Fruit fly (Drosophila melanogaster): ENCODE measurements around the gene CG4069.

Gene CG4069

DNA sequence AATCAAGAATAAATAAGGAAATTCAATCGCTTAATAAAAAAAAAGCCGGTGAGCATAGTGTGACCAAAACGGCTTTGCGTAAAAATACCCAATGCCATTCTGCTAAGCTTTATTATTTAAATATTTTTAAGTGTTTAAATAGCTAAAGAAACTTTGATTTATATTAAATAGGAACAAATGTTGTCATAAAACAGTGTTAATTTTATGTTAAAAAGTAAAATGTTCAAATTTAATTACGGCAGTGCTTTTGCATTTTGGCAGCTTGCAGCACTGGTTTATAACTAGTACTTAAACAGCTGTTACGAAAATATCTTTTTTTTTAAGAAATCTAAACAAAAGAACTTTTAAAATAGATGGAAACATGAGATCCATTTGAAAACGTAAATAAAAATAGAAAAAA is 35.9 kb downstream of the CG4069 start, which contains the start of the genes CG10638 and CG10681 (continued):
- TF ChIP-seq tin (GFP tag; optimal IDR thresholded peaks at IDR 0.05) (peak; percentile 43), Scr (GFP tag; IDR thresholded peaks at IDR 0.05; ENCODE audit: partially characterized antibody) (0 out of 2 replicates have a peak, but pooled peaks have one; percentile 11), her (GFP tag; optimal IDR thresholded peaks at IDR 0.05) (no peak), B-H2 (GFP tag; optimal IDR thresholded peaks at IDR 0.05) (peak; percentile 43), CG7928 (GFP tag; optimal IDR thresholded peaks at IDR 0.05) (peak; percentile 28), NC2β (GFP tag; optimal IDR thresholded peaks at IDR 0.05) (peak; percentile 28), ftz-f1 (GFP tag; optimal IDR thresholded peaks at IDR 0.05) (peak; percentile 78), CG12104 (GFP tag; optimal IDR thresholded peaks at IDR 0.05) (peak; percentile 30), sug (tag; optimal IDR thresholded peaks at IDR 0.05) (peak; percentile 40), Lpt (GFP tag; optimal IDR thresholded peaks at IDR 0.05) (no peak), sim (GFP tag; IDR thresholded peaks at IDR 0.05) (no peak), az2 (GFP tag; optimal IDR thresholded peaks at IDR 0.05) (peak; percentile 23), HmgZ (tag; optimal IDR thresholded peaks at IDR 0.05) (peak; percentile 62), gcm (GFP tag; optimal IDR thresholded peaks at IDR 0.05) (peak; percentile 59), CG2116 (GFP tag; optimal IDR thresholded peaks at IDR 0.05) (peak; percentile 95), slbo (GFP tag; IDR thresholded peaks at IDR 0.05) (peak; percentile 24; the same call in 1 of the 2 replicates), Blimp-1 (GFP tag; optimal IDR thresholded peaks at IDR 0.05) (peak; percentile 41), yki (optimal IDR thresholded peaks at IDR 0.05) (no peak), Stat92E (GFP tag; optimal IDR thresholded peaks at IDR 0.05) (no peak), CG11093 (GFP tag; IDR thresholded peaks at IDR 0.05) (no peak), bsh (GFP tag; optimal IDR thresholded peaks at IDR 0.05) (peak in 1 of 2 experiments; percentile 46), sna (GFP tag; IDR thresholded peaks at IDR 0.05; ENCODE audit: partially characterized antibody) (peak; percentile 42; the same call in 1 of the 2 replicates), pfk (GFP tag; optimal IDR thresholded peaks at IDR 0.05) (no peak), gem (tag; optimal IDR thresholded peaks at IDR 0.05) (peak; percentile 61), Rfx (GFP tag; IDR thresholded peaks at IDR 0.05) (peak; percentile 21; the same call in 1 of the 2 replicates), CG15479 (GFP tag; optimal IDR thresholded peaks at IDR 0.05) (no peak), CG4854 (GFP tag; optimal IDR thresholded peaks at IDR 0.05) (peak; percentile 10), CG31441 (GFP tag; IDR thresholded peaks at IDR 0.05) (peak; percentile 50), CG15269 (tag; optimal IDR thresholded peaks at IDR 0.05) (peak; percentile 39), Dp (GFP tag; optimal IDR thresholded peaks at IDR 0.05) (peak; percentile 49), Six4 (GFP tag; optimal IDR thresholded peaks at IDR 0.05) (no peak), Dek (tag; optimal IDR thresholded peaks at IDR 0.05) (peak; percentile 20), CG12155 (GFP tag; optimal IDR thresholded peaks at IDR 0.05) (peak; percentile 70), CG10267 (tag; optimal IDR thresholded peaks at IDR 0.05) (peak; percentile 98), NfI (GFP tag; optimal IDR thresholded peaks at IDR 0.05) (peak; percentile 27), cato (GFP tag; optimal IDR thresholded peaks at IDR 0.05; ENCODE audit: borderline replicate concordance) (no peak), CG13287 (GFP tag; IDR thresholded peaks at IDR 0.05; ENCODE audit: partially characterized antibody) (peak; percentile 65), zfh2 (GFP tag; optimal IDR thresholded peaks at IDR 0.05) (peak; percentile 11), lola (GFP tag; optimal IDR thresholded peaks at IDR 0.05) (peak in 1 of 3 experiments; percentile 37), dan (GFP tag; IDR thresholded peaks at IDR 0.05) (no peak), Hmx (GFP tag; optimal IDR thresholded peaks at IDR 0.05) (peak; percentile 0), Bteb2 (GFP tag; optimal IDR thresholded peaks at IDR 0.05) (peak; percentile 25), CG18476 (GFP tag; optimal IDR thresholded peaks at IDR 0.05) (peak; percentile 53), Lhr (GFP tag; optimal IDR thresholded peaks at IDR 0.05) (peak; percentile 45), CG2120 (GFP tag; optimal IDR thresholded peaks at IDR 0.05) (peak; percentile 66), trem (tag; optimal IDR thresholded peaks at IDR 0.05) (peak; percentile 98), Pdp1 (GFP tag; optimal IDR thresholded peaks at IDR 0.05) (peak; percentile 22 to 51), caup (GFP tag; optimal IDR thresholded peaks at IDR 0.05; ENCODE audit: severe bottlenecking) (no peak), dmrt11E (tag; optimal IDR thresholded peaks at IDR 0.05) (peak; percentile 8)
